Fruit fly (Drosophila melanogaster) Kc167 (cell line): ENCODE results near the gene CG8419.

Source experiments
- Myc ChIP-seq: fragments of >200 bp; optimal IDR thresholded peaks from 2 replicates; lab custom pipeline; 2017; ENCODE audit warnings: missing external identifiers
- Sin3A ChIP-seq: fragments of >200 bp; optimal IDR thresholded peaks from 2 replicates; lab custom pipeline; 2018; ENCODE audit warnings: missing external identifiers
- h ChIP-seq: fragments of >200 bp; optimal IDR thresholded peaks from 3 replicates; lab custom pipeline; 2018; ENCODE audit warnings: missing external identifiers
- insv ChIP-seq: fragments of >200 bp; optimal IDR thresholded peaks from 3 replicates; lab custom pipeline; 2018; ENCODE audit warnings: missing external identifiers
- psq ChIP-seq: fragments of >200 bp; optimal IDR thresholded peaks from 2 replicates; lab custom pipeline; 2017; ENCODE audit warnings: missing external identifiers
- ttk ChIP-seq: sonication (Bioruptor generic); optimal IDR thresholded peaks from 2 replicates; lab custom pipeline; 2017; ENCODE audit warnings: missing external identifiers

The CG8419 gene

DNA sequence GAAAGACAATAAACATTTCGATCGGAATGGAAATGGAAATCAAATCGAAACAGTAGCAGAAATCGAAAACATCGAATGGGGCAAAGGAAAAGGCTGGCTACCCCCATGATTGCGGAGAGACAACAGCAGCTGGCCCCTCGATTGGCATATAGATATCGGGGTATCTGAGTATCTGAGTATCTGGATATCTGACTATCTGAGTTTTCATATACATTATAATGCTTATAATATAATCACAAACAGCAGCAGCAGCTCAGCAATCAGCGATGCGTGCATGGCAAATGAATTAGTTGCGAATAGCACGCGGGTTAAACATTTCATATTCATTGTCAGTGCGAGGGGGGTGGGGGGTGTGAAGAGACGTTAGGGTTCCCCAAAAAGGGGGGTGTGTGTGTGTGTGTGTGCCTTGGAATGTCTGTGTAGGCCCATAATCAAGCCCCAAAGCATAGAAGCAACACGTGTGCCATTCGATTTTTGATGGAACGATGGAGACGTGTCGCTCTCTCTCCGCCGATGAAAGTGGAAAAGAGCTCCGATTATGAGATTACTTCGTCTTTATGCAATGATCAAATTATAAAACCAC, 35.3 kb upstream of the CG8419 start:
- TF ChIP-seq Myc (no peak), h (lab: Kevin White, UChicago) (no peak)

DNA sequence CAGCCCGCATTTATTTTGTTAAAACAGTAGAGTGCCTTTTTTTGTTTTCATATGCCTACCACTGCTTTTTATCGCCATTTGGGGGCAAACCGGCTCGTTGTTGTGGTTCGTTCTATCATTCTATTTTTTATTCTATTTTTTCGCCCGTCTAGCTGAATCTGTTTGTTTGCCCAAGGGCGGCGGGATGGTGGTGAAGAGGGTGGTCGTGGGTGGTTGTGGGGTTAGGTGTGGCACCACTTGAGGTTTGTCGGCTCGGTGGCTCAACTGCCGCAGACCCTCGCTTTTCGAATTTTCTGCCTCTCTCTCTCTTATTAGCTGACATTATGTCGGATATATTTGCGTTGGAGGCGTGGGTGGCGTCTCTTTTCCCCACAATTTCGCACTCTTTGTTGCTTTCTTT, 34.4 kb upstream of the CG8419 start:
- no peak for TF ChIP-seq h (lab: Kevin White, UChicago)
- no peak for TF ChIP-seq insv (lab: Kevin White, UChicago)
- TF ChIP-seq ttk (lab: Kevin White, UChicago) = no peak
- TF ChIP-seq psq = no peak
- TF ChIP-seq Myc = no peak
- no peak for TF ChIP-seq Sin3A (lab: Kevin White, UChicago)

DNA sequence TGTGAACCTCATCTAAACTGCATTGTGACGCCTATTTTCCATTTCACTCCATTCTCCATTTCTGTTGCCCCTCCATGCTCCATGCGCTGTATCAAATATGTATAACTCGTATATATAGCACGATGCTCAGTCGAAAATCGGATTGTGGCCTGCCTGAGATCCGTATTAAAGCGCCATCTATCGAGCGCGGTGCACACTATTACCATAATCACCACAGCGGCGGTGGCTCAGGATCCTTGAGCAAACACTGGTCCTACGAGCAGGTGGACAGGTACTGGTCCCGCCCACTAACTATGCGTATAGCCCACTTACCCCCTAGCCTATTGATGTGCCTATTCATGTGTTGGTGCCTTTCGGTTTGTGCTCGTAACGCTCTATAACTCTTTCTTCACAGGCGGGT, 21.0 kb upstream of the CG8419 start:
- no peak for TF ChIP-seq psq
- TF ChIP-seq Sin3A (lab: Kevin White, UChicago) = no peak
- TF ChIP-seq ttk (lab: Kevin White, UChicago) = no peak
- no peak for TF ChIP-seq h (lab: Kevin White, UChicago)
- no peak for TF ChIP-seq Myc
- TF ChIP-seq insv (lab: Kevin White, UChicago) = no peak

DNA sequence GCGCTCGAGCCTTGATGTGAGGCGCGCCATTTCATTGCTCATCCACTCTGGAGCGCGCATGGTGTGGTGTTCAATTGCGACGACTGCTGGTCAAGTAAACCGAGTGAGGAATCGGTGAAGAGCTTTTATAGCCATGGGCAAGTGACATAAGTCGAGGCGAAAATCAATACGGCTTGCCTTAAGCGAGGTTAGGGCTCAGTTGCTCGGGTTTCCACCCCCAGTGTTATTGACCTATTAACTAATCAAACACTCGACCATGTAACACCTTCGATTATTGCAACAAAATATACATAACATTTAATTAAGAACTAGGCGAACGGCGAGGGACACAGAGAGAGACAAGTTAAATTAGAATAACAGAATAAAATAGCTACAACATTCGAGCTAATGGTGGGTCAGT, 15.3 kb upstream of the CG8419 start, which contains the start of gene CG34134:
CG34134 (minus strand) TSS at position 101 of the 400 bp plus-strand sequence.
- TF ChIP-seq insv (lab: Kevin White, UChicago) = no peak
- TF ChIP-seq h (lab: Kevin White, UChicago) = no peak
- no peak for TF ChIP-seq psq
- no peak for TF ChIP-seq Sin3A (lab: Kevin White, UChicago)
- TF ChIP-seq ttk (lab: Kevin White, UChicago) = no peak
- TF ChIP-seq Myc = no peak

DNA sequence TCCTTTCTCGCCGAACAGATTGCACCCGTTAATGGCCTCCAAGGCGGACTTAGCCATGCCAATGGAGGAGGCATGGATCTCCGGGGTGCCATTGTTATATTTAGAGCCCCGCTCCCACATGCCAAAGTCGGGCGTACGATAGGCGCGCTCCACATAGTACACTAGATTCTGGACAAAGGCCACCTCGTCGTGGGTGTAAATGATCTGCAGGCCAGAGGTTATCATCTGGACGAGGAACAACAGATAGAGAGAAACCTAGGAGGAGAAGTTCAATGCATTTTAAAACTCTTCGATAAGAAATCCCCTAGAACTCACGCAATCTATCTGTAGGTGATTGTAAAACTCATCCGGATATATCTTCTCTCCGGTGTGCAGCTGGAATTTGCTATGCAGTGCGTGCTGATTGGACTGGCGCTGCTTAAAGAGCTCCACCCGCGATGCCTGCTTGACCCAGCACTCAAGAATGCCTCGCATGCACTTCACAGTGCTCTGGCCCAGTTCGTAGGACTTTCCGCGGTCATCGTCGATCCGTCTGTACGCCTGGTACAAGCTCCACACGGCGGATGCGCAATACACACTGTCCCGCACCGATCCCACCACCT, 10.1 kb upstream of the CG8419 start:
- TF ChIP-seq ttk (lab: Kevin White, UChicago) (no peak), insv (lab: Kevin White, UChicago) (no peak), psq (no peak), Sin3A (lab: Kevin White, UChicago) (no peak), Myc (no peak), h (lab: Kevin White, UChicago) (no peak)

DNA sequence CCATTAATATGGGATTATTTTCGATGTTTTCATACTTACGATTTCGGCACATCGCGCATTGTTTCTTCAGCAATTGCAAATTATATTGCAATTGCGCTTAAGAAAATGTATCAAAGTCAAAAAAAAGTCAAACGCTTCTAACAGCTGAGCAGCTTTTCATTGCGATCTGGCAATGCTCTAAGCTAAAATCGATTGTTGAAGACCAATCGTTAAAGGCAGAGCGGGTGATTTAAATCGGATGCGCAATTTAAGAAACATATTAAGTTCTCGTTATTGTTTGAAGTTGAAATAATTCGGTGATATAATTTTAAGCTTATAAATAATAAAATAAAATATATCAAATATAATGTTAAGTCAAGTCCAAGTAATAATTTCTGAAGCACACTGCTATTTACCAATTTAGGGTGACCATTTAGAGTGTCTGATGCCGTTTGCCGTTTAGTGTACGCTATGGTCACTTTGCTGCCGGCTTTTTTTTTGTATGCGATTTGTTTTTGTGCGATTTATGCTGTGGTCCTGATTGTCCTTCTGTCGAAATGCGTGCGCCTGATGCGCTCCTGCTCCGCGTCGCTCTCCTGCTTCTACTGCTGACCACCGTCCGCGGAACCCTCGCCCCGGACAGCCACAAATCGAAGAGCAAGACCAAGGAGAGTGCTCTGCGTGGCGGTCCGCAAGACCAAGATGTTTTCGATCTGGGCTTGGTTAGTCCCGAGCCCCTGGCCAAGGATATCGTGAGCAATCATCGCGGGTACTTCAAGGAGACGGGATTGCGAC, 9.0 kb upstream of the CG8419 start, which contains the start of the genes CG8475 and CG8460:
CG8475 (minus strand) TSS at position 162 of the 774 bp plus-strand sequence.
CG8460 (plus strand) TSS at position 437 of the 774 bp plus-strand sequence.
- TF ChIP-seq psq (no peak), ttk (lab: Kevin White, UChicago) (no peak), insv (lab: Kevin White, UChicago) (no peak), Sin3A (lab: Kevin White, UChicago) (no peak), Myc (no peak), h (lab: Kevin White, UChicago) (no peak)

DNA sequence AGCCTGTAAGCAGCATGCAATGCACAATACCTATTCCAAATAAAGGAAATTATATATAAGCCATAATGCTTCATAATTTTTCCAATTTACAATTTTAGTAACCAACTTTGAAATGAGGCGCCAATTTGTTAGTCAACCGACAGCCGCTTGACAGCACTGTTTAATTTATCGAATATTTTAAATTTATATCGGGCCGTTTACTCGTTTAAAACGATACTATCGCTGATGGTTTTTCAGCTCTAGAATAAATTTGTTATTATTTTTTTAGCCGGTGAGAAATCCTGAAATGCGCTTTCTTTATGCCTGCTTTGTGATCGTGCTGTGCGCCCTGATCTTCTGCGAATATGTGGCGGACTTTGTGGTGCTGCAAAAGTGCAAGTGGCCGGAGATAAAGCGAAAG, 7.2 kb upstream of the CG8419 start, which contains the start of gene PGAP5:
PGAP5 (plus strand) TSS at position 126 of the 400 bp plus-strand sequence.
- no peak for TF ChIP-seq h (lab: Kevin White, UChicago)
- no peak for TF ChIP-seq ttk (lab: Kevin White, UChicago)
- TF ChIP-seq Sin3A (lab: Kevin White, UChicago) = no peak
- no peak for TF ChIP-seq insv (lab: Kevin White, UChicago)
- TF ChIP-seq Myc = no peak
- no peak for TF ChIP-seq psq

DNA sequence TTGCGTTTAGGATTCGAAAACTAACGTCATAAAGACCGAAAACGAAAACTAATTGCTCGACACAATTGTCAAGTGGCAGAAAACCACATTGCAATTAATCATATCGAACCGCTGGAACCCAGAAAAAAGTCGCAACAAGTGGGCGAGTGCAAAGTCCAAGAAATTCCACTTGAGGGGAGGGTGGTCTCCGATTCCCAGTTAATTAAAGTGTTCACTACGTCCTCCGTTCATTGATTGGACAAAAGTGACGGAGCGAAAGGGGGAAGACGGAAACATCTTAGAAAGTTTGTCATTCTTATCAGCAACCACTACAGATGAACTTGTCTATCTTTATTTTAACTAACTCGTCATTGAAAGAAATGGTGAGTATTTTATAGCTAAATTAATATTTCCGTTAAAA, 3.4 kb upstream of the CG8419 start:
- TF ChIP-seq Sin3A (lab: Kevin White, UChicago) (no peak), psq (no peak), Myc (no peak), h (lab: Kevin White, UChicago) (no peak), ttk (lab: Kevin White, UChicago) (no peak), insv (lab: Kevin White, UChicago) (no peak)

DNA sequence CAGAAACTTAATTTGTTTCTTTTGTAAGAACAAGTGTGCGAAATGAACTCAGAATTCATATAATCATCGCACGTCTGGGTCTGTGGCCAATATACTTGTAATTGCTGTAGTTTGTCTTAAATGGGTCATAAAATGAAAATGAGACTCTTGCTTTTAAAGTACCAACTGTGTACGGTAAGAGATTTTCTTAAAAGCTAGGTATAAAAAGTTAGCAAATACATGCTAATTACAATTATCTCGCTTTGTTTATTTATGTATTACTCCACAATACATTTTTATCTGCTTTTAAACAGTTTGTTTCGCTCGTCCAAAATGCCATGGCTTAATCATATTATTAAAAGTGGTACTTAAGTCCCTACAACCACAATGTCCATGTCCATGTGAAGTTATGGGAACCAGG, 2.2 kb upstream of the CG8419 start:
- TF ChIP-seq insv (lab: Kevin White, UChicago) = no peak
- TF ChIP-seq h (lab: Kevin White, UChicago) = no peak
- no peak for TF ChIP-seq psq
- TF ChIP-seq Sin3A (lab: Kevin White, UChicago) = no peak
- no peak for TF ChIP-seq Myc
- TF ChIP-seq ttk (lab: Kevin White, UChicago) = no peak

DNA sequence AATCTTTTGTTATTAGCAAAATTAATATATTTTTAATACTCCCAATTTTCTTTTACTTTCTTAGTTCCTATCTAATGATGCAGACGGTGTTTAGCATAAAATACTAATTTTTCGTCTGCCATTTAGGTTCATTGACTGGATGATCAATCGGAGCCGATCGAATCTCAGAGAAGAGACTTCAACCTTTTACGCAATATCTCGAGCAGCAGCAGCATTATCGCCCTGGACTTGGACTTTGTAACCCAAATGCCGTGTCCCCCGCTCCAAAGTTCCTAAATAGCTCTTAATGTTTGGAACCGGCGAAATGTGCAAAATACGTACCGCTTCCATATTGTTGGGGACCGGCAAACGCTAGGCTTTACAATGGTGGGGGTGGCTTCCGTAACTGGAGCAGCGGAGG, 1.6 kb upstream of the CG8419 start:
- TF ChIP-seq Myc (no peak), Sin3A (lab: Kevin White, UChicago) (no peak), h (lab: Kevin White, UChicago) (no peak), psq (no peak), insv (lab: Kevin White, UChicago) (no peak), ttk (lab: Kevin White, UChicago) (no peak)

DNA sequence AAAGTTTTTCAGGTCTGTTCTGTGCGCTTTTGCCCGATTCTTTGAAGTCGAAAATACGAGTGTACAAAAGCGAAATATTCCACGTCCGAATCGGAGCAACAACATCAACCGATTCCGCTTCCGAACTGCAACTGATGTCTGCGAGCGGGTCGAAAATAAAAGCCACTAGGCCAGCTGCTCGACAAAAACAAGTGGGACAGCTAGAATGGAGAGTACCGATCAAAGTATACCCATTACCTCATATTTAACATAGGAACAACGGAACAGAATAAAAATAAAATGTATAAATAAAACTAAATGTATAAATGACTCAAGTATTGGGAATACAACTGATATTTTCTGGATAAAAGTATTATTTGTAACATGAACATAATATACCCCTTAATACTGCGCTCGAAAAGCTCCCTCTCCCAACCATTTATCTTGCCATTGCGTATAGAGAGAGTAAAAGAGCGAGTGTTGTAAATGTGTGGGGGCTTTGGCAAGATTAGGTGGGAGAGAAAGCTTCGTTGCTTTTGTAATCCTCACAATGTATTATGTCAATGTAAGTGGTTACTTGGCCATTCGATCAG, 889 bp upstream of the CG8419 start, which contains the start of gene SLC5A11:
SLC5A11 (minus strand) TSS at position 137 of the 572 bp plus-strand sequence.
- TF ChIP-seq Myc (no peak), h (lab: Kevin White, UChicago) (no peak), ttk (lab: Kevin White, UChicago) (no peak), insv (lab: Kevin White, UChicago) (no peak), psq (no peak), Sin3A (lab: Kevin White, UChicago) (no peak)
